Worm (Caenorhabditis elegans) whole organism, early embryonic: Measurements from ENCODE around the gene afmd-1.

Experiments
- B0310.2 ChIP-seq: sonication (generic microtip); optimal IDR thresholded peaks from 2 replicates; lab custom pipeline; 2016; ENCODE audit warnings: mild to moderate bottlenecking, missing genetic modification characterization, missing compliant biosample characterization
- F13C5.2 ChIP-seq: sonication (generic microtip); optimal IDR thresholded peaks from 2 replicates; lab custom pipeline; 2017; ENCODE audit warnings: mild to moderate bottlenecking, missing genetic modification characterization, inconsistent platforms, missing compliant biosample characterization
- aly-1 ChIP-seq: sonication (generic microtip); optimal IDR thresholded peaks from 2 replicates; lab custom pipeline; 2016; ENCODE audit warnings: missing genetic modification characterization, missing compliant biosample characterization
- ama-1 ChIP-seq: fragments of 150-350 bp; optimal IDR thresholded peaks from 2 replicates; lab custom pipeline; 2014
- ceh-13 ChIP-seq: fragments of 200-800 bp; sonication (Bioruptor generic); optimal IDR thresholded peaks from 2 replicates; lab custom pipeline; 2018; ENCODE audit warnings: mild to moderate bottlenecking, missing genetic modification characterization, missing compliant biosample characterization
- ceh-36 ChIP-seq: sonication (generic microtip); optimal IDR thresholded peaks from 2 replicates; lab custom pipeline; 2016; ENCODE audit warnings: missing genetic modification characterization, inconsistent platforms, missing compliant biosample characterization
- ets-7 ChIP-seq: sonication (generic microtip); optimal IDR thresholded peaks from 2 replicates; lab custom pipeline; 2016; ENCODE audit warnings: missing genotype, missing genetic modification characterization, missing compliant biosample characterization
- flt-1 ChIP-seq: fragments of 200-800 bp; sonication (Bioruptor generic); IDR thresholded peaks from 2 replicates; pipeline ENCODE4 v1.3.6; 2022; ENCODE audit warnings: missing genetic modification characterization, missing compliant biosample characterization
- hmbx-1 ChIP-seq: sonication (generic microtip); optimal IDR thresholded peaks from 2 replicates; lab custom pipeline; 2016; ENCODE audit warnings: mild to moderate bottlenecking, missing genetic modification characterization, missing compliant biosample characterization
- hmg-4 ChIP-seq: fragments of 200-800 bp; sonication (Bioruptor generic); optimal IDR thresholded peaks from 2 replicates; lab custom pipeline; 2018; ENCODE audit warnings: mild to moderate bottlenecking, missing genetic modification characterization, missing compliant biosample characterization
- hnd-1 ChIP-seq: sonication (generic microtip); optimal IDR thresholded peaks from 2 replicates; lab custom pipeline; 2016; ENCODE audit warnings: missing genetic modification characterization, missing compliant biosample characterization
- pes-1 ChIP-seq: fragments of 200-800 bp; sonication (Bioruptor generic); IDR thresholded peaks from 2 replicates; pipeline ENCODE4 v1.3.6; 2022; ENCODE audit warnings: missing genetic modification reagents, missing genetic modification characterization, missing compliant biosample characterization
- scrt-1 ChIP-seq: fragments of 200-800 bp; sonication (Bioruptor generic); IDR thresholded peaks from 2 replicates; pipeline ENCODE4 v1.3.6; 2022; ENCODE audit warnings: missing genetic modification characterization, missing compliant biosample characterization
- sea-1 ChIP-seq: fragments of 200-800 bp; sonication (Bioruptor generic); conservative IDR thresholded peaks from 2 replicates; pipeline ENCODE4 v1.3.6; 2022; ENCODE audit warnings: missing genetic modification characterization, missing compliant biosample characterization
- tbx-11 ChIP-seq: fragments of 200-800 bp; sonication (Bioruptor generic); IDR thresholded peaks from 2 replicates; pipeline ENCODE4 v1.3.6; 2022; ENCODE audit warnings: missing genetic modification characterization, missing compliant biosample characterization
- tbx-37 ChIP-seq: fragments of 200-800 bp; sonication (Bioruptor generic); conservative IDR thresholded peaks from 2 replicates; pipeline ENCODE4 v1.3.6; 2022; ENCODE audit warnings: missing genetic modification reagents, missing genetic modification characterization, missing compliant biosample characterization
- tra-4 ChIP-seq: sonication (generic microtip); optimal IDR thresholded peaks from 2 replicates; lab custom pipeline; 2017; ENCODE audit warnings: missing genetic modification characterization, missing compliant biosample characterization

The afmd-1 gene

ce11 chrIV:7233566-7234014, 10.4 kb upstream of the afmd-1 start:
- no peak for TF ChIP-seq hnd-1 (tag; lab: Kevin White, UChicago)
- TF ChIP-seq hmbx-1 = no peak
- no peak for TF ChIP-seq ets-7 (tag; lab: Kevin White, UChicago)
- no peak for TF ChIP-seq ceh-36 (tag; lab: Kevin White, UChicago)
- no peak for TF ChIP-seq B0310.2 (tag; lab: Kevin White, UChicago)
- no peak for TF ChIP-seq F13C5.2 (tag; lab: Kevin White, UChicago)
- no peak for TF ChIP-seq scrt-1 (GFP tag; lab: Robert Waterston, UW)
- TF ChIP-seq sea-1 = no peak
- no peak for TF ChIP-seq hmg-4 (GFP tag; lab: Kevin White, UChicago)
- no peak for TF ChIP-seq ama-1 (lab: Kevin White, UChicago)
- no peak for TF ChIP-seq tbx-37

- TF ChIP-seq sea-1 (no peak), tbx-37 (no peak), tbx-11 (GFP tag; lab: Robert Waterston, UW) (no peak), ama-1 (lab: Kevin White, UChicago) (no peak), tra-4 (tag; lab: Kevin White, UChicago) (no peak), pes-1 (no peak)
Measured at ce11 chrIV:7234623-7235022, 9.4 kb upstream of the afmd-1 start.

ce11 chrIV:7235382-7235917, 8.6 kb upstream of the afmd-1 start:
- TF ChIP-seq tbx-11 (GFP tag; lab: Robert Waterston, UW) = peak; percentile 45; the same call in 1 of the 2 replicates
- 0 out of 2 replicates have a peak, but pooled peaks have one; percentile 7 for TF ChIP-seq sea-1
- TF ChIP-seq scrt-1 (GFP tag; lab: Robert Waterston, UW) = no peak
- no peak for TF ChIP-seq tbx-37
- TF ChIP-seq F13C5.2 (tag; lab: Kevin White, UChicago) = peak; percentile 74
- peak; percentile 73 for TF ChIP-seq hmg-4 (GFP tag; lab: Kevin White, UChicago)
- no peak for TF ChIP-seq ets-7 (tag; lab: Kevin White, UChicago)

ce11 chrIV:7236248-7236772, 7.7 kb upstream of the afmd-1 start:
- TF ChIP-seq ceh-13 (GFP tag; lab: Kevin White, UChicago) (no peak), tbx-37 (no peak), sea-1 (no peak), aly-1 (no peak), tra-4 (tag; lab: Kevin White, UChicago) (no peak), B0310.2 (tag; lab: Kevin White, UChicago) (no peak), hnd-1 (tag; lab: Kevin White, UChicago) (no peak), pes-1 (no peak), ets-7 (tag; lab: Kevin White, UChicago) (no peak), hmg-4 (GFP tag; lab: Kevin White, UChicago) (no peak), tbx-11 (GFP tag; lab: Robert Waterston, UW) (no peak), hmbx-1 (no peak), ceh-36 (tag; lab: Kevin White, UChicago) (no peak), ama-1 (lab: Kevin White, UChicago) (no peak), F13C5.2 (tag; lab: Kevin White, UChicago) (no peak), scrt-1 (GFP tag; lab: Robert Waterston, UW) (no peak), flt-1 (no peak)

- TF ChIP-seq sea-1 = no peak
- no peak for TF ChIP-seq ama-1 (lab: Kevin White, UChicago)
- no peak for TF ChIP-seq flt-1
- no peak for TF ChIP-seq hnd-1 (tag; lab: Kevin White, UChicago)
Measured at ce11 chrIV:7237668-7238214, 6.3 kb upstream of the afmd-1 start, which contains the start of gene elo-3. elo-3 (plus strand) TSS chrIV:7237718.

ce11 chrIV:7240564-7240963, 3.5 kb upstream of the afmd-1 start:
- TF ChIP-seq tra-4 (tag; lab: Kevin White, UChicago) (no peak), tbx-11 (GFP tag; lab: Robert Waterston, UW) (no peak), ceh-36 (tag; lab: Kevin White, UChicago) (no peak), pes-1 (peak; percentile 38; the same call in 1 of the 2 replicates)

- TF ChIP-seq tra-4 (tag; lab: Kevin White, UChicago) (no peak), ets-7 (tag; lab: Kevin White, UChicago) (no peak), hnd-1 (tag; lab: Kevin White, UChicago) (no peak), aly-1 (no peak), scrt-1 (GFP tag; lab: Robert Waterston, UW) (no peak)
Measured at ce11 chrIV:7242220-7242789, 1.7 kb upstream of the afmd-1 start, which contains the start of gene gstk-2. gstk-2 (minus strand) TSS chrIV:7242270.

ce11 chrIV:7245592-7245991, 1.6 kb downstream of the afmd-1 start:
- TF ChIP-seq ama-1 (lab: Kevin White, UChicago) (no peak), scrt-1 (GFP tag; lab: Robert Waterston, UW) (no peak), tra-4 (tag; lab: Kevin White, UChicago) (no peak), hnd-1 (tag; lab: Kevin White, UChicago) (no peak), flt-1 (no peak), B0310.2 (tag; lab: Kevin White, UChicago) (no peak), hmg-4 (GFP tag; lab: Kevin White, UChicago) (no peak)
